Fruit fly (Drosophila melanogaster) whole organism, embryonic: Measurements from ENCODE around the gene CG7841.

ENCODE experiments used
- BtbVII ChIP-seq: fragments of 200-800 bp; sonication (Bioruptor generic); optimal IDR thresholded peaks from 3 replicates; lab custom pipeline; 2017; ENCODE audit warnings: missing biosample characterization, mild to moderate bottlenecking, missing genetic modification characterization
- C15 ChIP-seq: fragments of 200-800 bp; sonication (Bioruptor generic); IDR thresholded peaks from 3 replicates; pipeline ENCODE4 v1.3.6; 2022; ENCODE audit warnings: missing biosample characterization, missing genetic modification characterization
- CG10462 ChIP-seq: fragments of 200-800 bp; sonication (Bioruptor generic); optimal IDR thresholded peaks from 2 replicates; lab custom pipeline; 2016; ENCODE audit warnings: missing biosample characterization, missing genetic modification characterization
- CG11695 ChIP-seq: fragments of 200-800 bp; sonication (Bioruptor generic); IDR thresholded peaks from 3 replicates; pipeline ENCODE4 v1.3.6; 2022; ENCODE audit warnings: missing biosample characterization, missing genetic modification characterization
- CG14014 ChIP-seq: fragments of 200-800 bp; sonication (Bioruptor generic); IDR thresholded peaks from 2 replicates; pipeline ENCODE4 v1.3.6; 2022; ENCODE audit warnings: missing biosample characterization, missing genetic modification characterization
- CG1647 ChIP-seq: fragments of 200-800 bp; sonication (Bioruptor generic); optimal IDR thresholded peaks from 3 replicates; lab custom pipeline; 2016; ENCODE audit warnings: missing biosample characterization, missing genetic modification characterization
- CG17385 ChIP-seq: fragments of 200-800 bp; sonication (Bioruptor generic); optimal IDR thresholded peaks from 3 replicates; lab custom pipeline; 2018; ENCODE audit warnings: missing biosample characterization, mild to moderate bottlenecking, missing genetic modification characterization
- CG17912 ChIP-seq: fragments of 200-800 bp; sonication (Bioruptor generic); optimal IDR thresholded peaks from 2 replicates; lab custom pipeline; 2018; ENCODE audit warnings: missing biosample characterization, mild to moderate bottlenecking, missing genetic modification characterization
- CG2889 ChIP-seq: fragments of 200-800 bp; sonication (Bioruptor generic); IDR thresholded peaks from 3 replicates; pipeline ENCODE4 v1.3.6; 2022; ENCODE audit warnings: missing biosample characterization, missing genetic modification characterization
- CG4424 ChIP-seq: fragments of 200-800 bp; sonication (Bioruptor generic); optimal IDR thresholded peaks from 3 replicates; lab custom pipeline; 2016; ENCODE audit warnings: missing biosample characterization, missing genetic modification characterization
- CG5245 ChIP-seq: fragments of 200-800 bp; sonication (Bioruptor generic); optimal IDR thresholded peaks from 3 replicates; lab custom pipeline; 2016; ENCODE audit warnings: missing biosample characterization, missing genetic modification characterization
- CG6683 ChIP-seq: fragments of 200-800 bp; sonication (Bioruptor generic); optimal IDR thresholded peaks from 2 replicates; lab custom pipeline; 2017; ENCODE audit warnings: missing biosample characterization, mild to moderate bottlenecking, missing genetic modification characterization, missing genetic modification reagents
- CG7556 ChIP-seq: fragments of 200-800 bp; sonication (Bioruptor generic); optimal IDR thresholded peaks from 2 replicates; lab custom pipeline; 2017; ENCODE audit warnings: missing biosample characterization, mild to moderate bottlenecking, missing genetic modification characterization
- CG8388 ChIP-seq: fragments of 200-800 bp; sonication (Bioruptor generic); optimal IDR thresholded peaks from 2 replicates; lab custom pipeline; 2019; ENCODE audit warnings: missing biosample characterization, mild to moderate bottlenecking, missing genetic modification characterization, moderate library complexity
- CG8478 ChIP-seq: fragments of >200 bp; optimal IDR thresholded peaks from 2 replicates; lab custom pipeline; 2018
- CoRest ChIP-seq: fragments of 200-800 bp; sonication (Bioruptor generic); optimal IDR thresholded peaks from 3 replicates; lab custom pipeline; 2018; ENCODE audit warnings: missing biosample characterization, mild to moderate bottlenecking, missing genetic modification characterization, moderate library complexity
- E2f2 ChIP-seq: fragments of 200-800 bp; sonication (Bioruptor generic); IDR thresholded peaks from 2 replicates; pipeline ENCODE4 v1.3.6; 2022; ENCODE audit warnings: missing biosample characterization, missing genetic modification characterization
- GATAe ChIP-seq: fragments of 200-800 bp; sonication (Bioruptor generic); conservative IDR thresholded peaks from 2 replicates; pipeline ENCODE4 v1.3.6; 2022; ENCODE audit warnings: missing biosample characterization, missing genetic modification characterization
- Gug ChIP-seq: fragments of 200-800 bp; sonication (Bioruptor generic); IDR thresholded peaks from 4 replicates; pipeline ENCODE4 v1.3.6; 2022; ENCODE audit warnings: missing biosample characterization, missing genetic modification characterization
- HLH54F ChIP-seq: fragments of 200-800 bp; sonication (Bioruptor generic); optimal IDR thresholded peaks from 3 replicates; lab custom pipeline; 2016; ENCODE audit warnings: missing biosample characterization, missing genetic modification characterization
- Hand ChIP-seq: fragments of 200-800 bp; sonication (Bioruptor generic); optimal IDR thresholded peaks from 2 replicates; lab custom pipeline; 2017; ENCODE audit warnings: mild to moderate bottlenecking, missing biosample characterization, missing genetic modification reagents, missing genetic modification characterization
- HmgZ ChIP-seq: fragments of 200-800 bp; sonication (Bioruptor generic); optimal IDR thresholded peaks from 2 replicates; lab custom pipeline; 2018; ENCODE audit warnings: missing biosample characterization, mild to moderate bottlenecking, missing genetic modification characterization
- Hr39 ChIP-seq: fragments of >200 bp; optimal IDR thresholded peaks from 2 replicates; lab custom pipeline; 2017
- Hsf ChIP-seq: fragments of 200-800 bp; sonication (Bioruptor generic); optimal IDR thresholded peaks from 3 replicates; lab custom pipeline; 2016; ENCODE audit warnings: missing biosample characterization, missing genetic modification characterization
- Opbp ChIP-seq: fragments of 200-800 bp; sonication (Bioruptor generic); IDR thresholded peaks from 3 replicates; pipeline ENCODE4 v1.3.6; 2022; ENCODE audit warnings: missing biosample characterization, missing genetic modification characterization; ENCODE audit not compliant: partially characterized antibody
- Sin3A ChIP-seq: fragments of >200 bp; optimal IDR thresholded peaks from 2 replicates; lab custom pipeline; 2018
- Ssrp ChIP-seq: fragments of 200-800 bp; sonication (Bioruptor generic); optimal IDR thresholded peaks from 2 replicates; lab custom pipeline; 2018; ENCODE audit warnings: missing biosample characterization, mild to moderate bottlenecking, missing genetic modification characterization, moderate library complexity
- YL-1 ChIP-seq: fragments of 200-800 bp; sonication (Bioruptor generic); optimal IDR thresholded peaks from 3 replicates; lab custom pipeline; 2017; ENCODE audit warnings: missing biosample characterization, mild to moderate bottlenecking, missing genetic modification characterization
- abd-A ChIP-seq: fragments of 200-800 bp; sonication (Bioruptor generic); optimal IDR thresholded peaks from 3 replicates; lab custom pipeline; 2019; ENCODE audit warnings: missing biosample characterization, mild to moderate bottlenecking, missing genetic modification characterization, moderate library complexity
- amos ChIP-seq: fragments of 200-800 bp; sonication (Bioruptor generic); IDR thresholded peaks from 2 replicates; pipeline ENCODE4 v1.3.6; 2022; ENCODE audit warnings: missing biosample characterization, missing genetic modification characterization; ENCODE audit not compliant: partially characterized antibody
- ara ChIP-seq: fragments of 200-800 bp; sonication (Bioruptor generic); IDR thresholded peaks from 2 replicates; pipeline ENCODE4 v1.3.6; 2022; ENCODE audit warnings: missing biosample characterization, missing genetic modification characterization
- bsh ChIP-seq, 2 experiments: fragments of 200-800 bp; sonication (Bioruptor generic); optimal IDR thresholded peaks; 2 replicates each; lab custom pipeline; 2017 to 2018; ENCODE audit warnings: mild to moderate bottlenecking in 2 of 2, missing biosample characterization in 2 of 2, missing genetic modification characterization in 2 of 2, moderate library complexity in 1 of 2
- cad ChIP-seq: fragments of >200 bp; optimal IDR thresholded peaks from 2 replicates; lab custom pipeline; 2017; ENCODE audit warnings: missing biosample characterization, missing genetic modification characterization
- caup ChIP-seq: fragments of 200-800 bp; sonication (Bioruptor generic); optimal IDR thresholded peaks from 3 replicates; lab custom pipeline; 2017; ENCODE audit warnings: missing biosample characterization, mild to moderate bottlenecking, missing genetic modification characterization, moderate library complexity; ENCODE audit not compliant: severe bottlenecking
- ci ChIP-seq: fragments of 200-800 bp; sonication (Bioruptor generic); IDR thresholded peaks from 3 replicates; pipeline ENCODE4 v1.3.6; 2022; ENCODE audit warnings: missing biosample characterization, missing genetic modification characterization
- esg ChIP-seq: fragments of 200-800 bp; sonication (Bioruptor generic); conservative IDR thresholded peaks from 2 replicates; pipeline ENCODE4 v1.3.6; 2022; ENCODE audit warnings: missing biosample characterization, missing genetic modification characterization
- fru ChIP-seq: fragments of >200 bp; optimal IDR thresholded peaks from 2 replicates; lab custom pipeline; 2017
- fu2 ChIP-seq: fragments of 200-800 bp; sonication (Bioruptor generic); optimal IDR thresholded peaks from 2 replicates; lab custom pipeline; 2016; ENCODE audit warnings: missing biosample characterization, missing genetic modification characterization
- gce ChIP-seq: fragments of 200-800 bp; sonication (Bioruptor generic); IDR thresholded peaks from 3 replicates; pipeline ENCODE4 v1.3.6; 2022; ENCODE audit warnings: missing biosample characterization, missing genetic modification characterization
- gro ChIP-seq: fragments of 200-800 bp; sonication (Bioruptor generic); optimal IDR thresholded peaks from 2 replicates; lab custom pipeline; 2016; ENCODE audit warnings: missing biosample characterization, missing genetic modification characterization
- gsb ChIP-seq: fragments of 200-800 bp; sonication (Bioruptor generic); IDR thresholded peaks from 2 replicates; pipeline ENCODE4 v1.3.6; 2022; ENCODE audit warnings: missing biosample characterization, missing genetic modification characterization
- gt ChIP-seq: fragments of 200-800 bp; sonication (Bioruptor generic); IDR thresholded peaks from 2 replicates; pipeline ENCODE4 v1.3.6; 2022; ENCODE audit warnings: missing biosample characterization, missing genetic modification characterization
- ind ChIP-seq: fragments of 200-800 bp; sonication (Bioruptor generic); optimal IDR thresholded peaks from 3 replicates; lab custom pipeline; 2016; ENCODE audit warnings: missing biosample characterization, missing genetic modification characterization
- knrl ChIP-seq: fragments of 200-800 bp; sonication (Bioruptor generic); IDR thresholded peaks from 3 replicates; pipeline ENCODE4 v1.3.6; 2022; ENCODE audit warnings: missing biosample characterization, missing genetic modification characterization; ENCODE audit not compliant: partially characterized antibody
- org-1 ChIP-seq: fragments of 200-800 bp; sonication (Bioruptor generic); optimal IDR thresholded peaks from 2 replicates; lab custom pipeline; 2017; ENCODE audit warnings: missing biosample characterization, missing genetic modification characterization
- p53 ChIP-seq: fragments of 200-800 bp; sonication (Bioruptor generic); optimal IDR thresholded peaks from 2 replicates; lab custom pipeline; 2016; ENCODE audit warnings: missing biosample characterization, missing genetic modification characterization
- pan ChIP-seq, 4 experiments: fragments of >200 bp in 3 of 4; fragments of 200-800 bp in 1 of 4; sonication (Bioruptor generic) in 1 of 4; optimal IDR thresholded peaks in 3 of 4; IDR thresholded peaks in 1 of 4; 2 replicates each; pipeline versions ENCODE4 v1.3.6 to Lab custom; 2017 to 2022; ENCODE audit warnings: missing biosample characterization in 2 of 4, missing genetic modification characterization in 2 of 4, mixed read lengths in 1 of 4
- phol ChIP-seq: fragments of 200-800 bp; sonication (Bioruptor generic); optimal IDR thresholded peaks from 3 replicates; lab custom pipeline; 2018; ENCODE audit warnings: missing biosample characterization, mild to moderate bottlenecking, missing genetic modification characterization, moderate library complexity
- ranshi ChIP-seq: fragments of 200-800 bp; sonication (Bioruptor generic); IDR thresholded peaks from 2 replicates; pipeline ENCODE4 v1.3.6; 2022; ENCODE audit warnings: missing biosample characterization, missing genetic modification characterization
- repo ChIP-seq: fragments of 200-800 bp; sonication (Bioruptor generic); optimal IDR thresholded peaks from 2 replicates; lab custom pipeline; 2016; ENCODE audit warnings: missing biosample characterization, missing genetic modification characterization
- zen ChIP-seq: fragments of 200-800 bp; sonication (Bioruptor generic); optimal IDR thresholded peaks from 3 replicates; lab custom pipeline; 2018; ENCODE audit warnings: missing biosample characterization, mild to moderate bottlenecking, missing genetic modification characterization, moderate library complexity

Gene CG7841

dm6 chr3L:15533402-15534129 lies 25.5 kb upstream of the CG7841 start (continued):
- TF ChIP-seq amos (GFP tag; lab: Robert Waterston, UW), result no peak
- TF ChIP-seq ranshi, result no peak; the same call in 1 of the 2 replicates
- TF ChIP-seq fru (lab: Kevin White, UChicago), result no peak
- TF ChIP-seq Hand (GFP tag; lab: Kevin White, UChicago), result no peak
- TF ChIP-seq C15 (GFP tag; lab: Robert Waterston, UW), result no peak
- peak; percentile 40 to 59 for TF ChIP-seq bsh (GFP tag; optimal IDR thresholded peaks at IDR 0.05; lab: Kevin White, UChicago)
- peak; percentile 52 for TF ChIP-seq ind (GFP tag; lab: Kevin White, UChicago)
- TF ChIP-seq CG6683 (GFP tag; lab: Kevin White, UChicago), result no peak
- peak; percentile 5 for TF ChIP-seq HmgZ
- no peak for TF ChIP-seq ci (GFP tag; lab: Robert Waterston, UW)
- no peak for TF ChIP-seq Opbp (GFP tag; lab: Robert Waterston, UW)
- TF ChIP-seq phol (tag; lab: Kevin White, UChicago), result peak; percentile 10
- no peak for TF ChIP-seq gro
- no peak for TF ChIP-seq E2f2
- no peak for TF ChIP-seq BtbVII (GFP tag; lab: Kevin White, UChicago)
- TF ChIP-seq CG8388, result peak; percentile 20
- TF ChIP-seq CG11695 (GFP tag; lab: Robert Waterston, UW), result no peak
- peak; percentile 8 for TF ChIP-seq org-1 (GFP tag; lab: Kevin White, UChicago)
- peak; percentile 36 for TF ChIP-seq CoRest (tag; lab: Kevin White, UChicago)
- peak; percentile 40 for TF ChIP-seq Ssrp (tag; lab: Kevin White, UChicago)
- no peak for TF ChIP-seq p53 (GFP tag; lab: Kevin White, UChicago)
- peak; percentile 62 for TF ChIP-seq abd-A
- no peak for TF ChIP-seq gsb (GFP tag; lab: Robert Waterston, UW)
- peak; percentile 22 for TF ChIP-seq CG1647
- TF ChIP-seq repo (GFP tag; lab: Kevin White, UChicago), result no peak
- no peak for TF ChIP-seq cad (GFP tag; lab: Kevin White, UChicago)
- no peak for TF ChIP-seq knrl (GFP tag; lab: Robert Waterston, UW)
- no peak for TF ChIP-seq Hsf (GFP tag; lab: Kevin White, UChicago)
- no peak for TF ChIP-seq gt (GFP tag; lab: Robert Waterston, UW)
- TF ChIP-seq CG17385 (GFP tag; lab: Kevin White, UChicago), result peak; percentile 17
- TF ChIP-seq CG17912 (GFP tag; lab: Kevin White, UChicago), result no peak
- TF ChIP-seq gce (GFP tag; lab: Robert Waterston, UW), result peak; percentile 8; the same call in 1 of the 3 replicates
- TF ChIP-seq Hr39 (lab: Kevin White, UChicago), result no peak
- TF ChIP-seq HLH54F (GFP tag; lab: Kevin White, UChicago), result no peak
- TF ChIP-seq Sin3A (lab: Kevin White, UChicago), result no peak
- no peak for TF ChIP-seq CG14014 (GFP tag; lab: Robert Waterston, UW)
- TF ChIP-seq fu2 (GFP tag; lab: Kevin White, UChicago), result no peak
- no peak for TF ChIP-seq GATAe (GFP tag; lab: Robert Waterston, UW)
- TF ChIP-seq Gug, result 0 out of 4 replicates have a peak, but pooled peaks have one; percentile 25
- TF ChIP-seq CG2889 (GFP tag; lab: Robert Waterston, UW), result no peak
- TF ChIP-seq YL-1 (GFP tag; lab: Kevin White, UChicago), result no peak
- no peak for TF ChIP-seq CG10462
- TF ChIP-seq esg (GFP tag; lab: Robert Waterston, UW), result peak; percentile 18; the same call in 1 of the 2 replicates
- TF ChIP-seq zen (tag; lab: Kevin White, UChicago), result peak; percentile 1
- TF ChIP-seq CG4424 (GFP tag; lab: Kevin White, UChicago), result peak; percentile 15
- TF ChIP-seq caup (GFP tag; lab: Kevin White, UChicago), result no peak
- peak; percentile 59 for TF ChIP-seq ara (GFP tag; lab: Robert Waterston, UW)
- TF ChIP-seq CG7556 (GFP tag; lab: Kevin White, UChicago), result no peak
- no peak for TF ChIP-seq CG5245 (GFP tag; lab: Kevin White, UChicago)
- TF ChIP-seq pan (optimal IDR thresholded peaks at IDR 0.05; lab: Kevin White, UChicago), result no peak
- peak in 1 of 2 experiments; percentile 22 for TF ChIP-seq pan (GFP tag; optimal IDR thresholded peaks at IDR 0.05 in 1 of 2, IDR thresholded peaks at IDR 0.05 in 1 of 2)
- no peak for TF ChIP-seq CG8478 (lab: Kevin White, UChicago)
